Worm (Caenorhabditis elegans) whole organism, L2 larva: Measurements from ENCODE around the gene xpb-1.

Experiments used
- C34F6.9 ChIP-seq: fragments of 150-350 bp; optimal IDR thresholded peaks from 2 replicates; lab custom pipeline; 2014; ENCODE audit warnings: missing biosample characterization, missing genetic modification characterization
- R02D3.7 ChIP-seq: fragments of 150-350 bp; optimal IDR thresholded peaks from 2 replicates; lab custom pipeline; 2014; ENCODE audit warnings: missing biosample characterization, missing genetic modification characterization
- ZK546.5 ChIP-seq: sonication (generic microtip); optimal IDR thresholded peaks from 2 replicates; lab custom pipeline; 2017; ENCODE audit warnings: missing biosample characterization, missing genetic modification characterization
- egl-27 ChIP-seq: sonication (generic microtip); optimal IDR thresholded peaks from 3 replicates; lab custom pipeline; 2017; ENCODE audit warnings: missing biosample characterization, missing genetic modification reagents, missing genetic modification characterization
- elt-1 ChIP-seq: fragments of 150-350 bp; optimal IDR thresholded peaks from 2 replicates; lab custom pipeline; 2014; ENCODE audit warnings: missing biosample characterization, missing genetic modification characterization
- lin-13 ChIP-seq: fragments of 150-350 bp; optimal IDR thresholded peaks from 2 replicates; lab custom pipeline; 2014; ENCODE audit warnings: missing biosample characterization, missing genetic modification reagents, missing genetic modification characterization
- lin-39 ChIP-seq: fragments of 150-350 bp; optimal IDR thresholded peaks from 2 replicates; lab custom pipeline; 2014; ENCODE audit warnings: missing biosample characterization, missing genetic modification reagents, missing genetic modification characterization
- mab-5 ChIP-seq: fragments of 150-350 bp; optimal IDR thresholded peaks from 2 replicates; lab custom pipeline; 2014; ENCODE audit warnings: missing biosample characterization, missing genetic modification characterization
- mdl-1 ChIP-seq, 2 experiments: fragments of 150-350 bp in 1 of 2; sonication (generic microtip) in 1 of 2; optimal IDR thresholded peaks; 2 replicates each; lab custom pipeline; 2017; ENCODE audit warnings: missing biosample characterization in 2 of 2, missing genetic modification characterization in 2 of 2
- nhr-23 ChIP-seq: fragments of 150-350 bp; optimal IDR thresholded peaks from 2 replicates; lab custom pipeline; 2014; ENCODE audit warnings: missing biosample characterization, missing genetic modification reagents, missing genetic modification characterization

ce11 chrIII:11567837-11568236 is 41.4 kb downstream of the xpb-1 start, which contains the start of gene psme-3:
- TF ChIP-seq lin-13 (GFP tag; lab: Kevin White, UChicago) (no peak), C34F6.9 (tag; lab: Kevin White, UChicago) (no peak), mab-5 (tag; lab: Kevin White, UChicago) (no peak), elt-1 (tag; lab: Kevin White, UChicago) (no peak), mdl-1 (tag; optimal IDR thresholded peaks at IDR 0.05; lab: Kevin White, UChicago) (no peak), egl-27 (tag; lab: Kevin White, UChicago) (no peak), R02D3.7 (tag; lab: Kevin White, UChicago) (no peak), ZK546.5 (tag; lab: Kevin White, UChicago) (no peak), nhr-23 (tag; lab: Kevin White, UChicago) (no peak), lin-39 (tag; lab: Kevin White, UChicago) (no peak)
